Worm (Caenorhabditis elegans) whole organism, L1 larva: ENCODE measurements around the gene sra-29.

Experiments
- C04F5.9 ChIP-seq: sonication (generic microtip); optimal IDR thresholded peaks from 2 replicates; lab custom pipeline; 2016; ENCODE audit warnings: missing genetic modification characterization, missing compliant biosample characterization
- F16B12.6 ChIP-seq: fragments of 150-350 bp; optimal IDR thresholded peaks from 2 replicates; lab custom pipeline; 2014; ENCODE audit warnings: missing biosample characterization, missing genetic modification characterization
- ama-1 ChIP-seq: fragments of 150-350 bp; optimal IDR thresholded peaks from 2 replicates; lab custom pipeline; 2014
- ceh-8 ChIP-seq: fragments of 200-800 bp; sonication (Bioruptor generic); optimal IDR thresholded peaks from 2 replicates; lab custom pipeline; 2018; ENCODE audit warnings: mild to moderate bottlenecking, missing genetic modification characterization, moderate library complexity, missing compliant biosample characterization
- ces-1 ChIP-seq: fragments of 150-350 bp; optimal IDR thresholded peaks from 2 replicates; lab custom pipeline; 2014; ENCODE audit warnings: missing biosample characterization, missing genetic modification reagents, missing genetic modification characterization
- dsc-1 ChIP-seq: sonication (generic microtip); optimal IDR thresholded peaks from 2 replicates; lab custom pipeline; 2016; ENCODE audit warnings: mild to moderate bottlenecking, missing genetic modification characterization, missing compliant biosample characterization
- egl-13 ChIP-seq: sonication (generic microtip); optimal IDR thresholded peaks from 2 replicates; lab custom pipeline; 2016; ENCODE audit warnings: missing genotype, missing genetic modification reagents, missing genetic modification characterization, missing compliant biosample characterization
- elt-2 ChIP-seq: sonication (generic microtip); optimal IDR thresholded peaks from 2 replicates; lab custom pipeline; 2016; ENCODE audit warnings: missing genetic modification characterization, mild to moderate bottlenecking, inconsistent platforms, missing compliant biosample characterization, missing genetic modification reagents
- elt-3 ChIP-seq, 6 experiments: fragments of 150-350 bp in 1 of 6; sonication (generic microtip); optimal IDR thresholded peaks; 2 replicates each; lab custom pipeline; 2017 to 2018; ENCODE audit warnings: missing biosample characterization in 6 of 6, missing genetic modification characterization in 6 of 6, inconsistent platforms in 1 of 6
- ets-5 ChIP-seq: fragments of 200-800 bp; sonication (Bioruptor generic); IDR thresholded peaks from 2 replicates; pipeline ENCODE4 v1.3.6; 2022; ENCODE audit warnings: missing genetic modification characterization, missing compliant biosample characterization
- fkh-10 ChIP-seq: sonication (generic microtip); optimal IDR thresholded peaks from 2 replicates; lab custom pipeline; 2017; ENCODE audit warnings: missing biosample characterization, missing genetic modification reagents, missing genetic modification characterization
- fkh-8 ChIP-seq: sonication (generic microtip); optimal IDR thresholded peaks from 2 replicates; lab custom pipeline; 2016; ENCODE audit warnings: mild to moderate bottlenecking, missing genetic modification characterization, missing compliant biosample characterization
- hlh-17 ChIP-seq: fragments of 200-800 bp; sonication (Bioruptor generic); optimal IDR thresholded peaks from 2 replicates; lab custom pipeline; 2018; ENCODE audit warnings: missing genetic modification characterization, mild to moderate bottlenecking, missing compliant biosample characterization, moderate library complexity, borderline replicate concordance
- hlh-4 ChIP-seq: sonication (generic microtip); optimal IDR thresholded peaks from 2 replicates; lab custom pipeline; 2016; ENCODE audit warnings: mild to moderate bottlenecking, missing genetic modification characterization, missing compliant biosample characterization
- jun-1 ChIP-seq: fragments of 150-350 bp; optimal IDR thresholded peaks from 2 replicates; lab custom pipeline; 2014; ENCODE audit warnings: missing biosample characterization, missing genetic modification reagents, missing genetic modification characterization
- lin-13 ChIP-seq: fragments of 150-350 bp; optimal IDR thresholded peaks from 2 replicates; lab custom pipeline; 2014; ENCODE audit warnings: missing biosample characterization, missing genetic modification reagents, missing genetic modification characterization
- lin-14 ChIP-seq: fragments of 200-800 bp; sonication (Bioruptor generic); optimal IDR thresholded peaks from 2 replicates; lab custom pipeline; 2018; ENCODE audit warnings: mild to moderate bottlenecking, missing genetic modification characterization, moderate library complexity, missing compliant biosample characterization
- lin-15B ChIP-seq: fragments of 150-350 bp; sonication (generic microtip); optimal IDR thresholded peaks from 3 replicates; lab custom pipeline; 2014; ENCODE audit warnings: missing biosample characterization, missing genetic modification characterization
- lir-3 ChIP-seq: sonication (generic microtip); optimal IDR thresholded peaks from 2 replicates; lab custom pipeline; 2016; ENCODE audit warnings: mild to moderate bottlenecking, missing genetic modification characterization, moderate library complexity, missing compliant biosample characterization; ENCODE audit not compliant: poor library complexity
- lsy-2 ChIP-seq, 2 experiments: fragments of 150-350 bp; optimal IDR thresholded peaks; 2 replicates each; lab custom pipeline; 2014; ENCODE audit warnings: missing biosample characterization in 2 of 2, missing genetic modification characterization in 2 of 2
- mab-9 ChIP-seq: fragments of 200-800 bp; sonication (Bioruptor generic); IDR thresholded peaks from 2 replicates; pipeline ENCODE4 v1.3.6; 2022; ENCODE audit warnings: missing genetic modification reagents, missing genetic modification characterization, missing compliant biosample characterization
- mdl-1 ChIP-seq, 2 experiments: fragments of 150-350 bp; optimal IDR thresholded peaks; 2 replicates each; lab custom pipeline; 2014 to 2017; ENCODE audit warnings: missing biosample characterization in 2 of 2, missing genetic modification characterization in 2 of 2, inconsistent platforms in 1 of 2
- mef-2 ChIP-seq: fragments of 150-350 bp; optimal IDR thresholded peaks from 2 replicates; lab custom pipeline; 2014; ENCODE audit warnings: missing biosample characterization, missing genetic modification characterization
- nhr-11 ChIP-seq: fragments of 150-350 bp; optimal IDR thresholded peaks from 2 replicates; lab custom pipeline; 2014; ENCODE audit warnings: missing biosample characterization, missing genetic modification characterization
- nhr-12 ChIP-seq: sonication (generic microtip); optimal IDR thresholded peaks from 2 replicates; lab custom pipeline; 2017; ENCODE audit warnings: missing biosample characterization, missing genetic modification characterization
- nhr-20 ChIP-seq: sonication (generic microtip); optimal IDR thresholded peaks from 2 replicates; lab custom pipeline; 2016; ENCODE audit warnings: mild to moderate bottlenecking, missing genetic modification characterization, missing compliant biosample characterization
- nhr-237 ChIP-seq: fragments of 150-350 bp; optimal IDR thresholded peaks from 2 replicates; lab custom pipeline; 2014; ENCODE audit warnings: missing biosample characterization, missing genetic modification characterization
- nhr-28 ChIP-seq: fragments of 150-350 bp; optimal IDR thresholded peaks from 2 replicates; lab custom pipeline; 2014; ENCODE audit warnings: missing biosample characterization, missing genetic modification characterization
- nhr-85 ChIP-seq: sonication (generic microtip); peaks from one replicate; lab custom pipeline; 2016; ENCODE audit warnings: missing genetic modification characterization, inconsistent platforms, missing compliant biosample characterization
- pag-3 ChIP-seq: sonication (generic microtip); optimal IDR thresholded peaks from 2 replicates; lab custom pipeline; 2017; ENCODE audit warnings: missing genetic modification characterization, mild to moderate bottlenecking, missing compliant biosample characterization, antibody characterized with exemption, borderline replicate concordance; ENCODE audit not compliant: insufficient read depth
- pax-3 ChIP-seq: fragments of 200-800 bp; sonication (Bioruptor generic); optimal IDR thresholded peaks from 2 replicates; lab custom pipeline; 2018; ENCODE audit warnings: mild to moderate bottlenecking, missing genetic modification characterization, moderate library complexity, missing compliant biosample characterization
- pqm-1 ChIP-seq: sonication (generic microtip); optimal IDR thresholded peaks from 3 replicates; lab custom pipeline; 2017; ENCODE audit warnings: missing biosample characterization, missing genetic modification characterization
- rnt-1 ChIP-seq: sonication (generic microtip); optimal IDR thresholded peaks from 2 replicates; lab custom pipeline; 2016; ENCODE audit warnings: mild to moderate bottlenecking, missing genetic modification characterization, moderate library complexity, missing compliant biosample characterization
- skn-1 ChIP-seq: fragments of 150-350 bp; optimal IDR thresholded peaks from 2 replicates; lab custom pipeline; 2014; ENCODE audit warnings: missing biosample characterization, missing genetic modification characterization
- snpc-4 ChIP-seq: fragments of 150-350 bp; optimal IDR thresholded peaks from 2 replicates; lab custom pipeline; 2014; ENCODE audit warnings: missing biosample characterization, missing genetic modification characterization
- snu-23 ChIP-seq: sonication (generic microtip); optimal IDR thresholded peaks from 2 replicates; lab custom pipeline; 2016; ENCODE audit warnings: missing genetic modification characterization, missing compliant biosample characterization
- sox-4 ChIP-seq: sonication (generic microtip); optimal IDR thresholded peaks from 2 replicates; lab custom pipeline; 2016; ENCODE audit warnings: missing genetic modification characterization, missing compliant biosample characterization
- swsn-7 ChIP-seq: sonication (generic microtip); optimal IDR thresholded peaks from 2 replicates; lab custom pipeline; 2016; ENCODE audit warnings: missing genetic modification characterization, missing compliant biosample characterization
- tlp-1 ChIP-seq: fragments of 150-350 bp; optimal IDR thresholded peaks from 2 replicates; lab custom pipeline; 2014; ENCODE audit warnings: missing biosample characterization, missing genetic modification characterization
- unc-30 ChIP-seq: sonication (generic microtip); optimal IDR thresholded peaks from 2 replicates; lab custom pipeline; 2017; ENCODE audit warnings: missing biosample characterization, missing genetic modification characterization
- unc-86 ChIP-seq: sonication (generic microtip); optimal IDR thresholded peaks from 2 replicates; lab custom pipeline; 2016; ENCODE audit warnings: missing genetic modification characterization, missing compliant biosample characterization
- unc-98 ChIP-seq: fragments of 200-800 bp; sonication (Bioruptor generic); IDR thresholded peaks from 2 replicates; pipeline ENCODE4 v1.3.6; 2022; ENCODE audit warnings: missing genetic modification characterization, missing compliant biosample characterization
- vab-15 ChIP-seq: sonication (generic microtip); optimal IDR thresholded peaks from 2 replicates; lab custom pipeline; 2017; ENCODE audit warnings: missing genotype, mild to moderate bottlenecking, missing genetic modification characterization, missing compliant biosample characterization
- zag-1 ChIP-seq: fragments of 150-350 bp; optimal IDR thresholded peaks from 2 replicates; lab custom pipeline; 2014; ENCODE audit warnings: missing biosample characterization, missing genetic modification characterization
- ztf-11 ChIP-seq, 2 experiments: sonication (generic microtip); optimal IDR thresholded peaks; 2 replicates each; lab custom pipeline; 2016 to 2017; ENCODE audit warnings: missing genetic modification characterization in 2 of 2, missing biosample characterization in 1 of 2, missing compliant biosample characterization in 1 of 2
- ztf-4 ChIP-seq: fragments of 150-350 bp; optimal IDR thresholded peaks from 2 replicates; lab custom pipeline; 2014; ENCODE audit warnings: missing biosample characterization, missing genetic modification characterization

sra-29 gene

DNA sequence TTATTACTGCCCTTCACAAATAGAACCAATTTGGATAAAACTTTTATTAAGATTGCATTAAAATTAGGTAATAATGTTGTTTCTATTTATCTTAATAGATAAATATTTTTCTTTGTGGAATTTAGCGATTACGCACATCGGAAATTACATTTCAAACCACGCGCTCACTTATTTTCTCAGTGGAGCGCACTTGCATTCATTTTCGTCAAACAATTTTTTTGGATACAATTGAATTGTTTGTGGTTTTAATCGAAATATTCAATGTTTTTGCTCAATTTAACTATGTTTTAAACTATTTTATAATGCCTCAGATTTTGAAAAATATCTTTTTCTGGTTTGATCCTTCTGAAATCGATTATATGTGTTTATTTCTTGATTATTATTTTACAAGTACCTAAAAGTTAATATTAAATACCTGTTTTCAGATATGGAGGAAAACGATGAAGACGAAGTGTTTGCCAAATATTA lies 39.6 kb downstream of the sra-29 start, which contains the start of gene utp-20 (continued):
- TF ChIP-seq C04F5.9 (no peak), lir-3 (tag; lab: Kevin White, UChicago) (no peak), hlh-17 (no peak), unc-30 (no peak), vab-15 (no peak), lin-14 (GFP tag; lab: Kevin White, UChicago) (peak; percentile 60), ztf-4 (tag; lab: Kevin White, UChicago) (no peak), unc-86 (tag; lab: Kevin White, UChicago) (no peak), ces-1 (GFP tag; lab: Kevin White, UChicago) (peak; percentile 48), skn-1 (tag; lab: Kevin White, UChicago) (peak; percentile 59), snu-23 (peak; percentile 67), ama-1 (lab: Kevin White, UChicago) (no peak), egl-13 (tag; lab: Kevin White, UChicago) (no peak), ztf-11 (tag; optimal IDR thresholded peaks at IDR 0.05; lab: Kevin White, UChicago) (no peak), pag-3 (tag; lab: Kevin White, UChicago) (no peak), unc-98 (no peak), F16B12.6 (tag; lab: Kevin White, UChicago) (peak; percentile 30)
- TF ChIP-seq, all 84 proteins: peak for 28

DNA sequence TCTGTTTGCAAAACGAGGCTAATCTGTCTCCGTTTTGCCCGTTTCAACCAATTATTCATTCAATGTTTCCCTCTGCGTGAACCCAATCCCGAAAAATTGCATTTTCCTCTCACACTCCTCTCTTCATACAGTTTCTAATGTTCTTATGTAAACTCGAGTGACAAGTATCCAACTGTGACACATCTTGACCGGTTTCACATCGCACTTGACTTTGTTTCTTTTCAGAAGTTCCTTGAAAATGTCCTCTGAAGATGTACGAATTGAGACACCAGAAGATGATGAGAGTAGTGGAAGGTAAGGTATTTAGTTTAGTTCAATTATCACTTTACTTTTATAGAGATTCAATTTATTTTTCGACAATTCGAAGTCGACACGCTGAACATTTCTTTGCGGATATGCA lies 43.6 kb downstream of the sra-29 start, which contains the start of gene abcx-1:
Gene abcx-1 (plus strand): TSS at position 224 of the 400 bp plus-strand sequence.
- TF ChIP-seq nhr-20 (tag; lab: Kevin White, UChicago) (no peak), zag-1 (tag; lab: Kevin White, UChicago) (no peak), mab-9 (GFP tag; lab: Robert Waterston, UW) (no peak), nhr-85 (peak; percentile 79), nhr-11 (tag; lab: Kevin White, UChicago) (no peak), fkh-10 (no peak), lin-14 (GFP tag; lab: Kevin White, UChicago) (peak; percentile 45), dsc-1 (tag; lab: Kevin White, UChicago) (no peak), hlh-4 (tag; lab: Kevin White, UChicago) (no peak), fkh-8 (tag; lab: Kevin White, UChicago) (no peak), C04F5.9 (no peak), lsy-2 (tag; optimal IDR thresholded peaks at IDR 0.05; lab: Kevin White, UChicago) (no peak), rnt-1 (tag; lab: Kevin White, UChicago) (no peak), nhr-237 (tag; lab: Kevin White, UChicago) (no peak), nhr-28 (no peak), tlp-1 (tag; lab: Kevin White, UChicago) (no peak), nhr-12 (tag; lab: Kevin White, UChicago) (no peak), swsn-7 (no peak)

DNA sequence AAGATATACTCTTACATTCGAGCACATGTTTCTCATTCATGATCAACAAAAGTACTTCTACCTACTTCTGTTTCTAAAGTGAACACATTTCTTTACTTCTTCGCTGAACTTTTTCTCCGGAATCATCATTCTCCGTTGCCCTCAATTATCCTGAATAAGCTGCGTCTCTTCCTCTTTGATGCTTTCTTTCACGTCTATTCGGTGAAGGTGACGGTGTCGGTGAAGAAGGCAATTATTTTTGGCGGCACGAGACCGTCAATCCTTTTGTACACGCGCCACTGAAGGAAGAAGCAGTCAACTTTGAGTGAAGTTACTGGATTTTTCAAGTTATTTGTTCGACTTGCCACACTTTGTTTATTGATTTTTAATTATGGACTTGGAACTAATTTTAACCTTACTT lies 44.0 kb downstream of the sra-29 start, which contains the start of gene abch-1:
Gene abch-1 (minus strand): TSS at position 101 of the 400 bp plus-strand sequence.
- TF ChIP-seq hlh-17 (no peak), fkh-8 (tag; lab: Kevin White, UChicago) (no peak), vab-15 (no peak), jun-1 (no peak), lin-13 (GFP tag; lab: Kevin White, UChicago) (no peak), snpc-4 (no peak), mef-2 (tag; lab: Kevin White, UChicago) (no peak), nhr-85 (no peak), lin-15B (tag; lab: Kevin White, UChicago) (no peak), pax-3 (no peak), ets-5 (no peak), snu-23 (no peak), mdl-1 (tag; optimal IDR thresholded peaks at IDR 0.05; lab: Kevin White, UChicago) (no peak), sox-4 (tag; lab: Kevin White, UChicago) (no peak), ceh-8 (GFP tag; lab: Kevin White, UChicago) (no peak), pqm-1 (tag; lab: Kevin White, UChicago) (no peak), skn-1 (tag; lab: Kevin White, UChicago) (no peak), elt-3 (tag; optimal IDR thresholded peaks at IDR 0.05; lab: Kevin White, UChicago) (no peak), elt-2 (tag; lab: Kevin White, UChicago) (no peak), mab-9 (GFP tag; lab: Robert Waterston, UW) (no peak)
